Worm (Caenorhabditis elegans): ENCODE measurements around the gene col-106.

- TF ChIP-seq ztf-23 (GFP tag; IDR thresholded peaks at IDR 0.05): no peak
- TF ChIP-seq med-1 (GFP tag; optimal IDR thresholded peaks at IDR 0.05; ENCODE audit: insufficient read depth): no peak
- TF ChIP-seq flt-1 (GFP tag; IDR thresholded peaks at IDR 0.05): no peak
- no peak for TF ChIP-seq klf-2 (GFP tag; conservative IDR thresholded peaks at IDR 0.05)
Measured at ce11 chrIV:1456775-1457174, 3.8 kb downstream of the col-106 start, which contains the start of gene nadk-1.
